Fruit fly (Drosophila melanogaster) whole organism, prepupa: ENCODE measurements around the gene Gr32a.

Experiments
- CG10631 ChIP-seq: fragments of 200-800 bp; sonication (Bioruptor generic); optimal IDR thresholded peaks from 2 replicates; lab custom pipeline; 2016; ENCODE audit warnings: missing biosample characterization, missing genetic modification characterization
- CG11294 ChIP-seq: fragments of 200-800 bp; sonication (Bioruptor generic); IDR thresholded peaks from 2 replicates; pipeline ENCODE4 v1.3.6; 2022; ENCODE audit warnings: missing biosample characterization, missing genetic modification characterization
- CG11762 ChIP-seq: fragments of 200-800 bp; sonication (Bioruptor generic); optimal IDR thresholded peaks from 3 replicates; lab custom pipeline; 2016; ENCODE audit warnings: missing biosample characterization, missing genetic modification characterization; ENCODE audit not compliant: insufficient read depth
- CG11902 ChIP-seq: fragments of 200-800 bp; sonication (Bioruptor generic); optimal IDR thresholded peaks from 3 replicates; lab custom pipeline; 2016; ENCODE audit warnings: missing biosample characterization, missing genetic modification characterization
- CG15336 ChIP-seq: fragments of 200-800 bp; sonication (Bioruptor generic); IDR thresholded peaks from 2 replicates; pipeline ENCODE4 v1.3.6; 2022; ENCODE audit warnings: missing biosample characterization, missing genetic modification characterization
- CG1621 ChIP-seq: fragments of 200-800 bp; sonication (Bioruptor generic); optimal IDR thresholded peaks from 3 replicates; lab custom pipeline; 2018; ENCODE audit warnings: missing biosample characterization, mild to moderate bottlenecking, missing genetic modification characterization
- CG3032 ChIP-seq: fragments of 200-800 bp; optimal IDR thresholded peaks from 2 replicates; lab custom pipeline; 2019; ENCODE audit warnings: missing biosample characterization, mild to moderate bottlenecking, missing genetic modification characterization, moderate library complexity
- CG31627 ChIP-seq: fragments of 200-800 bp; sonication (Bioruptor generic); optimal IDR thresholded peaks from 3 replicates; lab custom pipeline; 2016; ENCODE audit warnings: missing biosample characterization, missing genetic modification characterization
- CG32006 ChIP-seq: fragments of 200-800 bp; sonication (Bioruptor generic); optimal IDR thresholded peaks from 3 replicates; lab custom pipeline; 2017; ENCODE audit warnings: missing biosample characterization, mild to moderate bottlenecking, missing genetic modification characterization
- CG3919 ChIP-seq: fragments of 200-800 bp; sonication (Bioruptor generic); optimal IDR thresholded peaks from 3 replicates; lab custom pipeline; 2016; ENCODE audit warnings: missing biosample characterization, missing genetic modification characterization
- CG4318 ChIP-seq: fragments of 200-800 bp; sonication (Bioruptor generic); optimal IDR thresholded peaks from 3 replicates; lab custom pipeline; 2017; ENCODE audit warnings: missing biosample characterization, mild to moderate bottlenecking, missing genetic modification characterization
- CG6276 ChIP-seq: fragments of 200-800 bp; sonication (Bioruptor generic); optimal IDR thresholded peaks from 2 replicates; lab custom pipeline; 2017; ENCODE audit warnings: missing biosample characterization, mild to moderate bottlenecking, missing genetic modification characterization
- CG6808 ChIP-seq: fragments of 200-800 bp; sonication (Bioruptor generic); optimal IDR thresholded peaks from 3 replicates; lab custom pipeline; 2017; ENCODE audit warnings: missing biosample characterization, missing genetic modification characterization, mild to moderate bottlenecking, moderate library complexity, missing genetic modification reagents
- CG6854 ChIP-seq: fragments of 200-800 bp; sonication (Bioruptor generic); optimal IDR thresholded peaks from 2 replicates; lab custom pipeline; 2017; ENCODE audit warnings: missing biosample characterization, mild to moderate bottlenecking, missing genetic modification characterization
- CG8119 ChIP-seq: fragments of 200-800 bp; sonication (Bioruptor generic); IDR thresholded peaks from 3 replicates; pipeline ENCODE4 v1.3.6; 2022; ENCODE audit warnings: missing biosample characterization, missing genetic modification characterization
- CG8319 ChIP-seq: fragments of 200-800 bp; sonication (Bioruptor generic); optimal IDR thresholded peaks from 3 replicates; lab custom pipeline; 2016; ENCODE audit warnings: missing biosample characterization, missing genetic modification characterization
- CG8632 ChIP-seq: fragments of 200-800 bp; sonication (Bioruptor generic); optimal IDR thresholded peaks from 3 replicates; lab custom pipeline; 2016; ENCODE audit warnings: missing biosample characterization, missing genetic modification characterization
- Eip75B ChIP-seq: fragments of 200-800 bp; sonication (Bioruptor generic); optimal IDR thresholded peaks from 3 replicates; lab custom pipeline; 2016; ENCODE audit warnings: missing biosample characterization, missing genetic modification characterization
- Eip78C ChIP-seq: fragments of 200-800 bp; sonication (Bioruptor generic); peaks from one replicate; lab custom pipeline; 2016; ENCODE audit warnings: missing biosample characterization, missing genetic modification characterization
- Eip93F ChIP-seq: fragments of 200-800 bp; sonication (Bioruptor generic); optimal IDR thresholded peaks from 2 replicates; lab custom pipeline; 2016; ENCODE audit warnings: missing biosample characterization, mild to moderate bottlenecking, missing genetic modification characterization
- Ets21C ChIP-seq: fragments of 200-800 bp; sonication (Bioruptor generic); optimal IDR thresholded peaks from 3 replicates; lab custom pipeline; 2016; ENCODE audit warnings: missing biosample characterization, missing genetic modification characterization
- Ets96B ChIP-seq: fragments of 200-800 bp; optimal IDR thresholded peaks from 2 replicates; lab custom pipeline; 2019; ENCODE audit warnings: missing biosample characterization, mild to moderate bottlenecking, missing genetic modification characterization, moderate library complexity
- Gug ChIP-seq: fragments of 200-800 bp; sonication (Bioruptor generic); IDR thresholded peaks from 2 replicates; pipeline ENCODE4 v1.3.6; 2022; ENCODE audit warnings: missing biosample characterization, missing genetic modification characterization
- Hr38 ChIP-seq: sonication (Bioruptor generic); optimal IDR thresholded peaks from 2 replicates; lab custom pipeline; 2016; ENCODE audit warnings: missing biosample characterization, missing genetic modification characterization
- Hr39 ChIP-seq: fragments of 200-800 bp; sonication (Bioruptor generic); optimal IDR thresholded peaks from 2 replicates; lab custom pipeline; 2016; ENCODE audit warnings: missing biosample characterization, missing genetic modification characterization
- Hr4 ChIP-seq: fragments of 200-800 bp; sonication (Bioruptor generic); optimal IDR thresholded peaks from 3 replicates; lab custom pipeline; 2016; ENCODE audit warnings: missing biosample characterization, missing genetic modification characterization
- Lpt ChIP-seq: fragments of 200-800 bp; sonication (Bioruptor generic); optimal IDR thresholded peaks from 3 replicates; lab custom pipeline; 2016; ENCODE audit warnings: missing biosample characterization, missing genetic modification characterization
- Smox ChIP-seq: fragments of 200-800 bp; sonication (Bioruptor generic); optimal IDR thresholded peaks from 3 replicates; lab custom pipeline; 2016; ENCODE audit warnings: missing biosample characterization, missing genetic modification characterization
- Sox102F ChIP-seq: fragments of 200-800 bp; sonication (Bioruptor generic); optimal IDR thresholded peaks from 2 replicates; lab custom pipeline; 2016; ENCODE audit warnings: missing biosample characterization, mild to moderate bottlenecking, missing genetic modification characterization
- Sox15 ChIP-seq: fragments of 200-800 bp; sonication (Bioruptor generic); optimal IDR thresholded peaks from 3 replicates; lab custom pipeline; 2016; ENCODE audit warnings: missing biosample characterization, missing genetic modification characterization
- achi ChIP-seq: fragments of 200-800 bp; sonication (Bioruptor generic); optimal IDR thresholded peaks from 3 replicates; lab custom pipeline; 2016; ENCODE audit warnings: missing biosample characterization, missing genetic modification characterization
- acj6 ChIP-seq: fragments of 200-800 bp; sonication (Bioruptor generic); optimal IDR thresholded peaks from 3 replicates; lab custom pipeline; 2016; ENCODE audit warnings: missing biosample characterization, missing genetic modification characterization
- cyc ChIP-seq: fragments of 200-800 bp; sonication (Bioruptor generic); optimal IDR thresholded peaks from 3 replicates; lab custom pipeline; 2016; ENCODE audit warnings: missing biosample characterization, missing genetic modification characterization
- dsx ChIP-seq: fragments of 200-800 bp; optimal IDR thresholded peaks from 3 replicates; lab custom pipeline; 2019; ENCODE audit warnings: missing biosample characterization, mild to moderate bottlenecking, missing genetic modification characterization, moderate library complexity; ENCODE audit not compliant: poor library complexity, severe bottlenecking
- esn ChIP-seq: fragments of 200-800 bp; sonication (Bioruptor generic); optimal IDR thresholded peaks from 2 replicates; lab custom pipeline; 2016; ENCODE audit warnings: missing biosample characterization, mild to moderate bottlenecking, missing genetic modification characterization, moderate library complexity
- fd59A ChIP-seq: fragments of 200-800 bp; sonication (Bioruptor generic); optimal IDR thresholded peaks from 2 replicates; lab custom pipeline; 2017; ENCODE audit warnings: missing biosample characterization, mild to moderate bottlenecking, missing genetic modification characterization, missing genetic modification reagents
- fd85E ChIP-seq: fragments of 200-800 bp; sonication (Bioruptor generic); optimal IDR thresholded peaks from 3 replicates; lab custom pipeline; 2016; ENCODE audit warnings: missing biosample characterization, missing genetic modification characterization
- fkh ChIP-seq: fragments of 200-800 bp; sonication (Bioruptor generic); optimal IDR thresholded peaks from 3 replicates; lab custom pipeline; 2017; ENCODE audit warnings: missing biosample characterization, mild to moderate bottlenecking, missing genetic modification characterization, moderate library complexity
- lz ChIP-seq: fragments of 200-800 bp; sonication (Bioruptor generic); optimal IDR thresholded peaks from 3 replicates; lab custom pipeline; 2016; ENCODE audit warnings: missing biosample characterization, missing genetic modification characterization
- net ChIP-seq: fragments of 200-800 bp; sonication (Bioruptor generic); optimal IDR thresholded peaks from 3 replicates; lab custom pipeline; 2016; ENCODE audit warnings: missing biosample characterization, missing genetic modification characterization
- pdm3 ChIP-seq: fragments of 200-800 bp; sonication (Bioruptor generic); optimal IDR thresholded peaks from 3 replicates; lab custom pipeline; 2016; ENCODE audit warnings: missing biosample characterization, missing genetic modification characterization
- spab ChIP-seq: fragments of 200-800 bp; sonication (Bioruptor generic); optimal IDR thresholded peaks from 2 replicates; lab custom pipeline; 2017; ENCODE audit warnings: missing biosample characterization, mild to moderate bottlenecking, missing genetic modification characterization, missing genetic modification reagents
- ss ChIP-seq, 2 experiments: fragments of 200-800 bp; sonication (Bioruptor generic); optimal IDR thresholded peaks; 2 replicates in 1 of 2; 3 replicates in 1 of 2; lab custom pipeline; 2017 to 2018; ENCODE audit warnings: mild to moderate bottlenecking in 2 of 2, missing biosample characterization in 2 of 2, missing genetic modification characterization in 2 of 2, moderate library complexity in 1 of 2
- svp ChIP-seq: fragments of 200-800 bp; sonication (Bioruptor generic); peaks from one replicate; lab custom pipeline; 2016; ENCODE audit warnings: missing biosample characterization, missing genetic modification characterization
- topi ChIP-seq: fragments of 200-800 bp; sonication (Bioruptor generic); optimal IDR thresholded peaks from 3 replicates; lab custom pipeline; 2016; ENCODE audit warnings: missing biosample characterization, missing genetic modification characterization
- vri ChIP-seq: fragments of 200-800 bp; sonication (Bioruptor generic); optimal IDR thresholded peaks from 3 replicates; lab custom pipeline; 2016; ENCODE audit warnings: missing biosample characterization, mild to moderate bottlenecking, missing genetic modification characterization

Gene Gr32a

DNA sequence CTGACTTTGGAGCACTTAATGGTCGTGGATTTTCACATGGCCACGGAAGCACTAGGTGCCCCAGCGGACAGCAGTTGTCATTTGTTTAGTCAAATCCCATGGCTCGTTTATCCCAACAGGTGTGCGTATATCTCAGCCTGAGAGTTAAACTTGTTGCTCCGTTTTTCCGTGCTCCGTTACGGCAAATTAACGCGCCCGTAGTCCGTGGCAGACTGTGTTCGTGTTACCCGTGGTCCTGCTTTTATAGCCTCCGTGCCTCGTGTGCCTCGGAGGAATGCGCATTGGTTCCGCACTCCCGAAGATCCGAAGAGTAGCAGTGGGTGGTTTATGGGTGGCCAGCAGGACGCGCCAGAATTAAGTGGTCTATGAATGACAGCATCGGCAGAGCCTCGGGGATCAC lies 35.2 kb downstream of the Gr32a start, which contains the start of gene Gyc32E:
Gene Gyc32E, minus strand, starts transcription at position 133 of the 400 bp plus-strand sequence.
- TF ChIP-seq Eip78C (no peak), CG15336 (no peak), Eip93F (GFP tag; lab: Kevin White, UChicago) (no peak), acj6 (GFP tag; lab: Kevin White, UChicago) (no peak), cyc (GFP tag; lab: Kevin White, UChicago) (no peak), fkh (GFP tag; lab: Kevin White, UChicago) (no peak), Ets96B (tag; lab: Kevin White, UChicago) (no peak), CG3032 (tag; lab: Kevin White, UChicago) (no peak), Gug (GFP tag; lab: Robert Waterston, UW) (no peak), fd59A (GFP tag; lab: Kevin White, UChicago) (no peak), pdm3 (GFP tag; lab: Kevin White, UChicago) (no peak), Hr38 (GFP tag; lab: Kevin White, UChicago) (no peak)
- TF ChIP-seq, all 60 proteins: peak for 0

dm6 chr2L:11155166-11155958 lies 41.5 kb downstream of the Gr32a start, which contains the start of gene CG6287:
Gene CG6287 (minus strand): TSS chr2L:11155721.
- peak; percentile 95 for TF ChIP-seq CG8319 (GFP tag; lab: Kevin White, UChicago)
- peak; percentile 91 for TF ChIP-seq Ets21C (GFP tag; lab: Kevin White, UChicago)
- peak; percentile 89 for TF ChIP-seq Sox102F
- TF ChIP-seq acj6 (GFP tag; lab: Kevin White, UChicago), result peak; percentile 96
- peak; percentile 95 for TF ChIP-seq topi (GFP tag; lab: Kevin White, UChicago)
- TF ChIP-seq CG8632 (GFP tag; lab: Kevin White, UChicago), result peak; percentile 90
- peak; percentile 96 for TF ChIP-seq CG11294 (GFP tag; lab: Robert Waterston, UW)
- TF ChIP-seq CG6808 (GFP tag; lab: Kevin White, UChicago), result peak; percentile 86
- peak; percentile 95 for TF ChIP-seq CG10631 (GFP tag; lab: Kevin White, UChicago)
- TF ChIP-seq svp (GFP tag; lab: Kevin White, UChicago), result peak; percentile 98
- peak; percentile 91 for TF ChIP-seq Lpt (GFP tag; lab: Kevin White, UChicago)
- peak; percentile 84 for TF ChIP-seq spab
- TF ChIP-seq CG11902, result peak; percentile 94
- TF ChIP-seq cyc (GFP tag; lab: Kevin White, UChicago), result peak; percentile 97
- peak; percentile 95 for TF ChIP-seq Eip75B (GFP tag; lab: Kevin White, UChicago)
- TF ChIP-seq CG6854 (GFP tag; lab: Kevin White, UChicago), result no peak
- peak; percentile 93 for TF ChIP-seq Sox15
- TF ChIP-seq Hr39 (GFP tag; lab: Kevin White, UChicago), result peak; percentile 96
- no peak for TF ChIP-seq fkh (GFP tag; lab: Kevin White, UChicago)
- TF ChIP-seq lz (GFP tag; lab: Kevin White, UChicago), result peak; percentile 95
- TF ChIP-seq CG8119, result peak; percentile 96
- TF ChIP-seq CG3919, result peak; percentile 97
- TF ChIP-seq Hr38 (GFP tag; lab: Kevin White, UChicago), result peak; percentile 56
- peak; percentile 61 for TF ChIP-seq Eip93F (GFP tag; lab: Kevin White, UChicago)
- peak; percentile 97 for TF ChIP-seq CG31627 (GFP tag; lab: Kevin White, UChicago)
- TF ChIP-seq CG1621 (tag; lab: Kevin White, UChicago), result peak; percentile 84
- peak; percentile 95 for TF ChIP-seq Smox
- peak; percentile 92 for TF ChIP-seq net (GFP tag; lab: Kevin White, UChicago)
- TF ChIP-seq vri (GFP tag; lab: Kevin White, UChicago), result peak; percentile 81
- TF ChIP-seq fd85E, result peak; percentile 46
- TF ChIP-seq ss (GFP tag; optimal IDR thresholded peaks at IDR 0.05; lab: Kevin White, UChicago), result peak; percentile 83 to 86
- TF ChIP-seq dsx (GFP tag; lab: Kevin White, UChicago), result peak; percentile 83
- TF ChIP-seq pdm3 (GFP tag; lab: Kevin White, UChicago), result peak; percentile 97
- TF ChIP-seq CG11762, result peak; percentile 93
- TF ChIP-seq CG4318, result peak; percentile 92
- peak; percentile 96 for TF ChIP-seq Hr4
- TF ChIP-seq Gug (GFP tag; lab: Robert Waterston, UW), result peak; percentile 97
- TF ChIP-seq CG6276, result peak; percentile 93
- peak; percentile 95 for TF ChIP-seq achi (GFP tag; lab: Kevin White, UChicago)
- peak; percentile 79 for TF ChIP-seq fd59A (GFP tag; lab: Kevin White, UChicago)
- peak; percentile 97 for TF ChIP-seq CG32006
- TF ChIP-seq esn, result peak; percentile 97
